Fruit fly (Drosophila melanogaster): ENCODE measurements around the gene CG13887.

Gene CG13887

dm6 chr3L:871713-872112 is 34.1 kb downstream of the CG13887 start, which contains the start of gene Usp10 (continued):
- no peak for TF ChIP-seq Hmr (GFP tag; optimal IDR thresholded peaks at IDR 0.05)
- TF ChIP-seq CG7786 (GFP tag; optimal IDR thresholded peaks at IDR 0.05) = no peak
- TF ChIP-seq Oaz (GFP tag; IDR thresholded peaks at IDR 0.05) = no peak
- TF ChIP-seq CG13775 (GFP tag; optimal IDR thresholded peaks at IDR 0.05) = no peak
- no peak for TF ChIP-seq bigmax (GFP tag; optimal IDR thresholded peaks at IDR 0.05)
- no peak for TF ChIP-seq CG15269 (tag; optimal IDR thresholded peaks at IDR 0.05)
- TF ChIP-seq ssp (GFP tag; IDR thresholded peaks at IDR 0.05) = no peak
- no peak for TF ChIP-seq Trl (optimal IDR thresholded peaks at IDR 0.05)
- TF ChIP-seq Trl (GFP tag; optimal IDR thresholded peaks at IDR 0.05) = no peak
- no peak for TF ChIP-seq CG6683 (GFP tag; optimal IDR thresholded peaks at IDR 0.05)
- TF ChIP-seq Gug (GFP tag; IDR thresholded peaks at IDR 0.05) = no peak; the same call in 3 of the 4 replicates
- TF ChIP-seq HLH54F (GFP tag; optimal IDR thresholded peaks at IDR 0.05) = no peak
- TF ChIP-seq row (GFP tag; IDR thresholded peaks at IDR 0.05) = peak; percentile 18; the same call in 1 of the 3 replicates
- TF ChIP-seq amos (GFP tag; IDR thresholded peaks at IDR 0.05; ENCODE audit: partially characterized antibody) = peak; percentile 88
- TF ChIP-seq CG1529 (GFP tag; optimal IDR thresholded peaks at IDR 0.05) = no peak
- no peak for TF ChIP-seq fd96Cb (tag; optimal IDR thresholded peaks at IDR 0.05)
- TF ChIP-seq CG4328 (GFP tag; optimal IDR thresholded peaks at IDR 0.05) = no peak
- no peak for TF ChIP-seq eyg (GFP tag; optimal IDR thresholded peaks at IDR 0.05)
- no peak for TF ChIP-seq shn (GFP tag; optimal IDR thresholded peaks at IDR 0.05)
- TF ChIP-seq CG13287 (GFP tag; IDR thresholded peaks at IDR 0.05; ENCODE audit: partially characterized antibody) = peak; percentile 79
- peak; percentile 70 for TF ChIP-seq tna (GFP tag; IDR thresholded peaks at IDR 0.05; ENCODE audit: partially characterized antibody)
- no peak for TF ChIP-seq CG1647 (GFP tag; optimal IDR thresholded peaks at IDR 0.05)
- TF ChIP-seq CG10565 (GFP tag; optimal IDR thresholded peaks at IDR 0.05) = no peak
- no peak for TF ChIP-seq gem (tag; optimal IDR thresholded peaks at IDR 0.05)
- TF ChIP-seq Xbp1 (GFP tag; optimal IDR thresholded peaks at IDR 0.05) = no peak
- no peak for TF ChIP-seq CG12942 (GFP tag; optimal IDR thresholded peaks at IDR 0.05)
- TF ChIP-seq CG30431 (GFP tag; optimal IDR thresholded peaks at IDR 0.05) = no peak
- no peak for TF ChIP-seq tll (GFP tag; optimal IDR thresholded peaks at IDR 0.05)
- TF ChIP-seq gt (GFP tag; IDR thresholded peaks at IDR 0.05) = no peak
- no peak for TF ChIP-seq CG34376 (GFP tag; optimal IDR thresholded peaks at IDR 0.05)
- TF ChIP-seq kay (GFP tag; optimal IDR thresholded peaks at IDR 0.05) = no peak
- no peak for TF ChIP-seq chn (GFP tag; optimal IDR thresholded peaks at IDR 0.05)
- TF ChIP-seq CG8765 (GFP tag; IDR thresholded peaks at IDR 0.05) = no peak
- TF ChIP-seq Dll (GFP tag; IDR thresholded peaks at IDR 0.05; ENCODE audit: partially characterized antibody) = no peak; the same call in none of the 4 replicates
- TF ChIP-seq Ptx1 (GFP tag; IDR thresholded peaks at IDR 0.05) = no peak
- peak; percentile 81 for TF ChIP-seq CG16813 (GFP tag; IDR thresholded peaks at IDR 0.05; ENCODE audit: partially characterized antibody)
- no peak for TF ChIP-seq lbe (GFP tag; optimal IDR thresholded peaks at IDR 0.05)
- TF ChIP-seq Chrac-16 (GFP tag; optimal IDR thresholded peaks at IDR 0.05) = no peak
- TF ChIP-seq CG18476 (GFP tag; optimal IDR thresholded peaks at IDR 0.05) = no peak
- no peak for TF ChIP-seq Hmx (GFP tag; optimal IDR thresholded peaks at IDR 0.05)
- TF ChIP-seq MESR4 (GFP tag; optimal IDR thresholded peaks at IDR 0.05) = peak; percentile 61
- TF ChIP-seq CG34224 (GFP tag; IDR thresholded peaks at IDR 0.05; ENCODE audit: partially characterized antibody) = peak; percentile 70
- TF ChIP-seq CG13424 (tag; optimal IDR thresholded peaks at IDR 0.05) = no peak
- no peak for TF ChIP-seq B-H2 (GFP tag; optimal IDR thresholded peaks at IDR 0.05)
- peak; percentile 26 for TF ChIP-seq gfzf (GFP tag; optimal IDR thresholded peaks at IDR 0.05)
- no peak for TF ChIP-seq salm (tag; optimal IDR thresholded peaks at IDR 0.05)
- TF ChIP-seq seq (GFP tag; IDR thresholded peaks at IDR 0.05) = no peak
- no peak for TF ChIP-seq Camta (GFP tag; optimal IDR thresholded peaks at IDR 0.05)
- no peak; the same call in 2 of the 3 replicates for TF ChIP-seq CG34422 (GFP tag; IDR thresholded peaks at IDR 0.05)
- TF ChIP-seq ase (GFP tag; IDR thresholded peaks at IDR 0.05) = no peak
- no peak for TF ChIP-seq CG32772 (GFP tag; IDR thresholded peaks at IDR 0.05)
- peak; percentile 93 for TF ChIP-seq pzg (GFP tag; optimal IDR thresholded peaks at IDR 0.05)
